Worm (Caenorhabditis elegans): ENCODE measurements around the gene srt-4.
"Not testable (repeated sequence)": the region's sequence is repeated elsewhere in the genome, so short reads cannot be mapped to it uniquely, and the experiment has no call there.

ce11 chrV:2598830-2599229 is 21.1 kb downstream of the srt-4 start, which contains the start of gene F53E10.5:
- not testable (repeated sequence) for TF ChIP-seq nhr-84 (tag; optimal IDR thresholded peaks at IDR 0.05); efl-1 (optimal IDR thresholded peaks at IDR 0.05); efl-1 (GFP tag; optimal IDR thresholded peaks at IDR 0.05 in 1 of 2); mdl-1 (tag; optimal IDR thresholded peaks at IDR 0.05)
